Fruit fly (Drosophila melanogaster): ENCODE data around the gene wam.

wam gene

DNA sequence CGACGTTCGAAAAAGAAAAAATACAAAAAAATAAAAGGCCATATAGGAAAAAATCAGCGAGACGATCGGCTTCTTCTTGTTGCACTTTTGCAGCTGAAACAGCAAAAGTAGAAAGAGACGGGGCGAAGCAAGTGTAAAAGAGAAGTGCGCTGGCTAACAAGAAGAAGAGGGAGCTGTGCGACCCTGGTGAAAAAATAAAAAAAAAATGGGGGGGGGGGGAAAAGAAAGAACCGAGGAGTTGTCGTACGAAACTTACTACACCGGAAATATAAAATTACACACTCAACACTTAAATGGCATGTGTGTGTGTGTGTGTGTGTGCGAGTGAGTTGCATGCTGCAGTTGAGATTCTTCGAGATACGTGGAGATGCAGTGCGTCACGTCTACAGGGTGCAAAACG lies 31.1 kb upstream of the wam start:
- no peak for TF ChIP-seq CG17801 (GFP tag; optimal IDR thresholded peaks at IDR 0.05; ENCODE audit: partially characterized antibody)

DNA sequence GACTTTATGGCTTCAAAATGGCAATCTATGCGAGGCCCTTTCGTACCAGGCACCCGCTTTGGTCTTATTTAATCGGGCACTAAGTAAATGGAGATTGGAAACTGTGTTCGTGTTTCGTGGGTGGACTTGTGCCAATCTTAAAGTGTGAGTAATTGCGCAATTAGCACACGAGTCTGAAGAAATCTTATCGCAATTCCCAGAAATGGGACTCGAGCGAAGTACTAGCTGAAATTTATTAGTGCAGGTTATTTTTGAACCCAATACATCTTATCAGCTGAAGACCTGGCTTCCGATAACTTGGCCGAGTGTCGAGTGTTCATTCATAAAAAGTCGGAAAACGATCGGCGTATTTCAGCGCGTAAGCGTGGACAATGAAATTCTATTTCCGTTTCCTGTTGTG lies 29.0 kb upstream of the wam start:
- no peak for TF ChIP-seq CG17801 (GFP tag; optimal IDR thresholded peaks at IDR 0.05; ENCODE audit: partially characterized antibody)

DNA sequence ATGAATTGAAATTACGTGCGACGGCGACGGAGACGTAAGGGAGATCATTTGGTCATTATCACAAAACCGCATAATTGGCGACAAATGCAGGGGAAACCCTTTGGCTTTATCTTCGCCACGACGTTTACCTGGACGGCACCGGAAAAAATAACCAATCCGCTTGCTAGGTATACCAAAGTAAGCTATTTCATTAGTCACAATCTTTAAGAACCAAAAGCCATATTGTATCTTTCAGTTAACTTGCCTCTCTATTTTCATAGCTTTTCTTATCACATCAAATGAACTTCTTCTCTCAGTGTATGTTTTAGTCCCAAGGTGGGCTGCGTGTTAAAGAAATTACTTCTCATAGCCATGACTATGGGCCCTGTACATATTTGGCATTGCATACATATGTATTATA lies 27.8 kb upstream of the wam start:
- TF ChIP-seq CG17801 (GFP tag; optimal IDR thresholded peaks at IDR 0.05; ENCODE audit: partially characterized antibody) = no peak

- TF ChIP-seq CG17801 (GFP tag; optimal IDR thresholded peaks at IDR 0.05; ENCODE audit: partially characterized antibody) = no peak
Observed at dm6 chr3R:23315221-23315620, 27.4 kb upstream of the wam start.

DNA sequence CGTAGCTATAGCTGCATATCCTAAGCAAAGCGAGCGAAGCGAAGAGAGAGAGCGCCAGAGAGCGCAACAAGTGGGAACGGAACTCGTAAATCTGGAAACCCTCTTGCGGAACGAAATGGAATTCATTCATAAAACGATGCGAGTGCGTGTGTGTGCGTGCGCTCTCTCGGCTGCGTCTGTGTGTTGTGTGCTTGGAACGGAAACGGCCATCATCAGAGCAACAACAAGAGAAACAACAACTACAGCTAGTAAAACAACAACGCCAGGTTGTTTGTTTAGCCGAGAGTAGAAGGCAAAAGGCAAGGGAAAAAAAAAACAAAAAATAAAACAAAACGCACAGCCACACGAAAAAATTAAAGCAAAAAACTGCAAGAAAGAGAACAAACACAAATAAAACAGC lies 26.5 kb upstream of the wam start:
- TF ChIP-seq CG17801 (GFP tag; optimal IDR thresholded peaks at IDR 0.05; ENCODE audit: partially characterized antibody) = peak; percentile 16

dm6 chr3R:23312796-23313195 lies 24.9 kb upstream of the wam start:
- TF ChIP-seq CG17801 (GFP tag; optimal IDR thresholded peaks at IDR 0.05; ENCODE audit: partially characterized antibody) = no peak

DNA sequence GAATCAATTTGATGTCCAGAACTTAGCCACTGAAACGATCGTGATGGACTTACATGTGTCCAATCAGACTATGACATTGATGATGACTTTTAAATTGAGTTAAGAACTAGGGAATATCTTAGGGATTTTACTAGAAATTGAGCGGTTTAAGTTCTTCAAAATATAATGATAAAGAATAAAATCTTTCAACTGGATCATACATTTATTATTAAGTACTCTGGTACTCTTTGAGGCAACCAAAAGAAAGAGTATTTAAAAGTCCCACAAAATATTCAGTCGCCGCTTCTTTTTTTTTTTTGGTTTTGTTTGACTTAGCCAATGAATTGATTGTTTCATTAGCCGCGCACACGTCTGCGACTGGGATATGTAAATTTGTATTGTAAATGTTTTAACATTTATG lies 22.3 kb upstream of the wam start:
- no peak for TF ChIP-seq CG17801 (GFP tag; optimal IDR thresholded peaks at IDR 0.05; ENCODE audit: partially characterized antibody)

DNA sequence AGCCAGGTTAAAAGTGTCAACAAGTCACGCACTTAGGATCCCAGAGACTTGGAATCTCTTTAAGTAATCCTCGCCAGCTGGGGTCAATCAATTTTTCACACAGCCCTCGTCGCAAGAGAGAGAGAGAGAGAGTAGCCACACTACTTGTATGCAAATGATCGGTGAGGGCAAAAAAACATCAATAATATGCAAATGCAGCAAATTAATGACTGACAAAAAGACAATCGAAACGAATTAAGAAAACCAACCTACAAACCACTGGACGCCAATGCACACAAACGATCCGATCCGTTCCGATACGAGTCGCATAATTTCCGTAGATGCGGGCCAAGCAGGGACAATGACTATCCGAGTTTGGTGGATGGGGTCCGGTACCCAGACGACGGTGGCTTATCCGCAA lies 21.8 kb upstream of the wam start:
- TF ChIP-seq CG17801 (GFP tag; optimal IDR thresholded peaks at IDR 0.05; ENCODE audit: partially characterized antibody) = no peak

dm6 chr3R:23306828-23307227 lies 19.0 kb upstream of the wam start:
- TF ChIP-seq CG17801 (GFP tag; optimal IDR thresholded peaks at IDR 0.05; ENCODE audit: partially characterized antibody) = no peak

DNA sequence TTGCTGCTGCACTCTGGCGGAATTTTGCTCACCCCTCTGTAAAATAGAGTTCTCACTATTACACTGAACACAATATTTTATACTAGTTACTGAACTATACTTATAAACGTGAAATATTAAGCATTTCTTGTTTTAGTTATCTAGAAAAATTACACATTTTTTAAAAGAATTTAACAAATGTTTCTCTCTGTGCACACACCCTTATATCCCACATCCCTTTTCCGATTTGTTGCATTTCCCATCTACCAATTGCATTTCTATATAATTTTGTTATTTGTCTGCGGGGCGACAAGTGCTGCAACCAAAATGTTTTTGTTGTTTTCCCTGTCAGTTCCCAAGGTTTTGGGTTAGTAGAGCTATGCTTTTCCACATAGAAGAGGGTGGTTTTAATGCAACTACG lies 15.4 kb upstream of the wam start:
- no peak for TF ChIP-seq CG17801 (GFP tag; optimal IDR thresholded peaks at IDR 0.05; ENCODE audit: partially characterized antibody)

DNA sequence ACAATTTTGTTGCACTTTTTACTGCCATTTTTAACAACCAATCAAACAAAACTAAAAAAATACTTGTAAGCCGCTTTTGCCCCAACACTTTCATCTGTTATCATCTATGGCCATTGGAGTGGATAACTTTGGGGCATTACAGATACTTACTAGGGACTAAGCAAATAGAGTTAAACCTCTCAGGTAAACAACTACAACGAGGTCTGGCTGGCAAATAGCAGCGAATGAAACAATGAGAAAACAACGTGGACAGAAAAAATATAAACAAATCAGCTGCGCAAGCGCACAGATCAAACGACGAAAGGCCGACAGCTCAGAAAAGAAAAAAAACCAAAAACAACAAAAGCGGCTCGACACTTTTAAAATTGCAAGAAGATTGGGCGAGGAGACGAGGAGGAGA lies 14.3 kb upstream of the wam start:
- no peak for TF ChIP-seq CG17801 (GFP tag; optimal IDR thresholded peaks at IDR 0.05; ENCODE audit: partially characterized antibody)

- TF ChIP-seq CG17801 (GFP tag; optimal IDR thresholded peaks at IDR 0.05; ENCODE audit: partially characterized antibody) = no peak
Observed at dm6 chr3R:23301270-23301669, 13.4 kb upstream of the wam start.

DNA sequence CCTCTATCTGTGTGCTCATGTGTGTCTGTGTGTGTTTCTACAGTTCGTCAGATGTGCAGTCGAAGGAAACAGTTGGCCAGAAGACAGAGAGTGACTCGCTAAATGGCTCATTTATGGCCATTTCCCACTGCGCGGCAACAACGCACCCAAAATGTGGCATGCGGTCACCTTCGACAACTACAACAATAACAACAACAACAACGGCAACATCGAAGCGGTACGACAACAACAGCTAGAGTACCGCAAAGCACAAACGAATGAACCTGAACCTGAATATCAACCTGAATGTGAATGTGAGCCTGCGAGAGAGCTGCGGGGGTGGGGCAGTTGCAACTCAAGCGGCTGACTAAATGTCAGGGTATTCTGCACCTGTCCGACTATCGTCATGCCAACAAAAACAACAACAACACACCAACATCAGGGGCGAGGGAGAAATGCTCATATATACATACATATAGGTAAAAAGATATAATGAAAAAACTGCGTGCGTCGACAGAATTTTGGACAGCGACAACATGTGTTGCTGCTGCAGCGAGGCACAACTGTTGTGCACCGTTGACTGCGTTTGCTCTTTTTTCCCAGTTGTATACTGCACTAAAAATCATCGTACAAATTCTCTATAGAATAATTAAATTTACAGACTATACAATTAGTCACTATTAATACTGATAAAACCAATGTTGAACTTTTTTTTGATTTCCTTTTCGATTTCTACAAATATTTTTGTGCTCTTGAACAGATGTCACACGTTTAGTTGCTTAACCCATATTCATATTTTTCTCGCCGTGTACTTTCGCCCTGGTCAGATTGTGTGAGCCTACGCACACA lies 12.5 kb upstream of the wam start:
- TF ChIP-seq CG17801 (GFP tag; optimal IDR thresholded peaks at IDR 0.05; ENCODE audit: partially characterized antibody) = no peak

- no peak for TF ChIP-seq CG17801 (GFP tag; optimal IDR thresholded peaks at IDR 0.05; ENCODE audit: partially characterized antibody)
Observed at dm6 chr3R:23297132-23297862, 9.4 kb upstream of the wam start.

dm6 chr3R:23296146-23296545 lies 8.3 kb upstream of the wam start:
- TF ChIP-seq CG17801 (GFP tag; optimal IDR thresholded peaks at IDR 0.05; ENCODE audit: partially characterized antibody) = no peak

DNA sequence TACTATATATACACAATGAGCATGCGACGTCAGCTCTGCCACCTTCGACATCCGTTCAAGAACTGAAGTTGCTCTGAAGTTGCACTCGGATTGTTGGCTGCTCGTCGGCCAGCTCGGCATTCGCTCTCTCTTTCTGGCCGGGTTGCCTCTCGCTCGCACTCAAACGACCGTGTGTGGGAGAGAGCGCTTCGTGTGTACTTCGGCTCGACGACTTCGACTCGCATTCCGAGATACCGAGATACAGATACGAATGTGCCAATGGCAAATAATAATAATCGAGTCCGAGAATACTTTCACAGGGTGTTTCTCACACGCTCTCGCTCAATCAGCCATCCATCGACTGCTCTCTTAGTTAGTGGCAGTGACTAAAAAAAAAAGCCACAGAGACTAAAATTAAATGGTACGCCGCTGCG lies 7.5 kb upstream of the wam start:
- peak; percentile 60 for TF ChIP-seq CG17801 (GFP tag; optimal IDR thresholded peaks at IDR 0.05; ENCODE audit: partially characterized antibody)

Data from ovary, adult (tissue).